Fruit fly (Drosophila melanogaster) whole organism, prepupa: Measurements from ENCODE around the gene Hex-A.

Experiments used
- Blimp-1 ChIP-seq: fragments of 200-800 bp; sonication (Bioruptor generic); optimal IDR thresholded peaks from 3 replicates; lab custom pipeline; 2017; ENCODE audit warnings: missing biosample characterization, missing genetic modification characterization, mild to moderate bottlenecking, moderate library complexity, missing genetic modification reagents
- CG10631 ChIP-seq: fragments of 200-800 bp; sonication (Bioruptor generic); optimal IDR thresholded peaks from 2 replicates; lab custom pipeline; 2016; ENCODE audit warnings: missing biosample characterization, missing genetic modification characterization
- CG11902 ChIP-seq: fragments of 200-800 bp; sonication (Bioruptor generic); optimal IDR thresholded peaks from 3 replicates; lab custom pipeline; 2016; ENCODE audit warnings: missing biosample characterization, missing genetic modification characterization
- CG15336 ChIP-seq: fragments of 200-800 bp; sonication (Bioruptor generic); IDR thresholded peaks from 2 replicates; pipeline ENCODE4 v1.3.6; 2022; ENCODE audit warnings: missing biosample characterization, missing genetic modification characterization
- CG1621 ChIP-seq: fragments of 200-800 bp; sonication (Bioruptor generic); optimal IDR thresholded peaks from 3 replicates; lab custom pipeline; 2018; ENCODE audit warnings: missing biosample characterization, mild to moderate bottlenecking, missing genetic modification characterization
- CG16779 ChIP-seq: fragments of 200-800 bp; sonication (Bioruptor generic); optimal IDR thresholded peaks from 3 replicates; lab custom pipeline; 2017; ENCODE audit warnings: missing biosample characterization, mild to moderate bottlenecking, missing genetic modification characterization
- CG3032 ChIP-seq: fragments of 200-800 bp; optimal IDR thresholded peaks from 2 replicates; lab custom pipeline; 2019; ENCODE audit warnings: missing biosample characterization, mild to moderate bottlenecking, missing genetic modification characterization, moderate library complexity
- CG31627 ChIP-seq: fragments of 200-800 bp; sonication (Bioruptor generic); optimal IDR thresholded peaks from 3 replicates; lab custom pipeline; 2016; ENCODE audit warnings: missing biosample characterization, missing genetic modification characterization
- CG32006 ChIP-seq: fragments of 200-800 bp; sonication (Bioruptor generic); optimal IDR thresholded peaks from 3 replicates; lab custom pipeline; 2017; ENCODE audit warnings: missing biosample characterization, mild to moderate bottlenecking, missing genetic modification characterization
- CG34406 ChIP-seq: fragments of 200-800 bp; sonication (Bioruptor generic); optimal IDR thresholded peaks from 3 replicates; lab custom pipeline; 2016; ENCODE audit warnings: missing biosample characterization, missing genetic modification characterization
- CG6163 ChIP-seq: fragments of 200-800 bp; sonication (Bioruptor generic); IDR thresholded peaks from 3 replicates; pipeline ENCODE4 v1.3.6; 2022; ENCODE audit warnings: missing biosample characterization, missing genetic modification characterization
- CG6276 ChIP-seq: fragments of 200-800 bp; sonication (Bioruptor generic); optimal IDR thresholded peaks from 2 replicates; lab custom pipeline; 2017; ENCODE audit warnings: missing biosample characterization, mild to moderate bottlenecking, missing genetic modification characterization
- CG6808 ChIP-seq: fragments of 200-800 bp; sonication (Bioruptor generic); optimal IDR thresholded peaks from 3 replicates; lab custom pipeline; 2017; ENCODE audit warnings: missing biosample characterization, missing genetic modification characterization, mild to moderate bottlenecking, moderate library complexity, missing genetic modification reagents
- CG8632 ChIP-seq: fragments of 200-800 bp; sonication (Bioruptor generic); optimal IDR thresholded peaks from 3 replicates; lab custom pipeline; 2016; ENCODE audit warnings: missing biosample characterization, missing genetic modification characterization
- CG9139 ChIP-seq: fragments of 200-800 bp; sonication (Bioruptor generic); optimal IDR thresholded peaks from 3 replicates; lab custom pipeline; 2017; ENCODE audit warnings: missing biosample characterization, mild to moderate bottlenecking, missing genetic modification characterization
- Eip78C ChIP-seq: fragments of 200-800 bp; sonication (Bioruptor generic); peaks from one replicate; lab custom pipeline; 2016; ENCODE audit warnings: missing biosample characterization, missing genetic modification characterization
- Hr38 ChIP-seq: sonication (Bioruptor generic); optimal IDR thresholded peaks from 2 replicates; lab custom pipeline; 2016; ENCODE audit warnings: missing biosample characterization, missing genetic modification characterization
- Hr39 ChIP-seq: fragments of 200-800 bp; sonication (Bioruptor generic); optimal IDR thresholded peaks from 2 replicates; lab custom pipeline; 2016; ENCODE audit warnings: missing biosample characterization, missing genetic modification characterization
- Hr4 ChIP-seq: fragments of 200-800 bp; sonication (Bioruptor generic); optimal IDR thresholded peaks from 3 replicates; lab custom pipeline; 2016; ENCODE audit warnings: missing biosample characterization, missing genetic modification characterization
- Lpt ChIP-seq: fragments of 200-800 bp; sonication (Bioruptor generic); optimal IDR thresholded peaks from 3 replicates; lab custom pipeline; 2016; ENCODE audit warnings: missing biosample characterization, missing genetic modification characterization
- Met ChIP-seq: fragments of 200-800 bp; sonication (Bioruptor generic); optimal IDR thresholded peaks from 3 replicates; lab custom pipeline; 2016; ENCODE audit warnings: missing biosample characterization, missing genetic modification characterization
- Smox ChIP-seq: fragments of 200-800 bp; sonication (Bioruptor generic); optimal IDR thresholded peaks from 3 replicates; lab custom pipeline; 2016; ENCODE audit warnings: missing biosample characterization, missing genetic modification characterization
- Sox102F ChIP-seq: fragments of 200-800 bp; sonication (Bioruptor generic); optimal IDR thresholded peaks from 2 replicates; lab custom pipeline; 2016; ENCODE audit warnings: missing biosample characterization, mild to moderate bottlenecking, missing genetic modification characterization
- Sox15 ChIP-seq: fragments of 200-800 bp; sonication (Bioruptor generic); optimal IDR thresholded peaks from 3 replicates; lab custom pipeline; 2016; ENCODE audit warnings: missing biosample characterization, missing genetic modification characterization
- achi ChIP-seq: fragments of 200-800 bp; sonication (Bioruptor generic); optimal IDR thresholded peaks from 3 replicates; lab custom pipeline; 2016; ENCODE audit warnings: missing biosample characterization, missing genetic modification characterization
- acj6 ChIP-seq: fragments of 200-800 bp; sonication (Bioruptor generic); optimal IDR thresholded peaks from 3 replicates; lab custom pipeline; 2016; ENCODE audit warnings: missing biosample characterization, missing genetic modification characterization
- dac ChIP-seq: fragments of 200-800 bp; sonication (Bioruptor generic); optimal IDR thresholded peaks from 2 replicates; lab custom pipeline; 2017; ENCODE audit warnings: missing biosample characterization, mild to moderate bottlenecking, missing genetic modification characterization
- dsx ChIP-seq: fragments of 200-800 bp; optimal IDR thresholded peaks from 3 replicates; lab custom pipeline; 2019; ENCODE audit warnings: missing biosample characterization, mild to moderate bottlenecking, missing genetic modification characterization, moderate library complexity; ENCODE audit not compliant: poor library complexity, severe bottlenecking
- eg ChIP-seq: fragments of 200-800 bp; sonication (Bioruptor generic); IDR thresholded peaks from 3 replicates; pipeline ENCODE4 v1.3.6; 2022; ENCODE audit warnings: missing biosample characterization, missing genetic modification characterization
- esn ChIP-seq: fragments of 200-800 bp; sonication (Bioruptor generic); optimal IDR thresholded peaks from 2 replicates; lab custom pipeline; 2016; ENCODE audit warnings: missing biosample characterization, mild to moderate bottlenecking, missing genetic modification characterization, moderate library complexity
- fd59A ChIP-seq: fragments of 200-800 bp; sonication (Bioruptor generic); optimal IDR thresholded peaks from 2 replicates; lab custom pipeline; 2017; ENCODE audit warnings: missing biosample characterization, mild to moderate bottlenecking, missing genetic modification characterization, missing genetic modification reagents
- fkh ChIP-seq: fragments of 200-800 bp; sonication (Bioruptor generic); optimal IDR thresholded peaks from 3 replicates; lab custom pipeline; 2017; ENCODE audit warnings: missing biosample characterization, mild to moderate bottlenecking, missing genetic modification characterization, moderate library complexity
- net ChIP-seq: fragments of 200-800 bp; sonication (Bioruptor generic); optimal IDR thresholded peaks from 3 replicates; lab custom pipeline; 2016; ENCODE audit warnings: missing biosample characterization, missing genetic modification characterization
- pdm3 ChIP-seq: fragments of 200-800 bp; sonication (Bioruptor generic); optimal IDR thresholded peaks from 3 replicates; lab custom pipeline; 2016; ENCODE audit warnings: missing biosample characterization, missing genetic modification characterization
- spab ChIP-seq: fragments of 200-800 bp; sonication (Bioruptor generic); optimal IDR thresholded peaks from 2 replicates; lab custom pipeline; 2017; ENCODE audit warnings: missing biosample characterization, mild to moderate bottlenecking, missing genetic modification characterization, missing genetic modification reagents
- ss ChIP-seq, 2 experiments: fragments of 200-800 bp; sonication (Bioruptor generic); optimal IDR thresholded peaks; 2 replicates in 1 of 2; 3 replicates in 1 of 2; lab custom pipeline; 2017 to 2018; ENCODE audit warnings: mild to moderate bottlenecking in 2 of 2, missing biosample characterization in 2 of 2, missing genetic modification characterization in 2 of 2, moderate library complexity in 1 of 2
- svp ChIP-seq: fragments of 200-800 bp; sonication (Bioruptor generic); peaks from one replicate; lab custom pipeline; 2016; ENCODE audit warnings: missing biosample characterization, missing genetic modification characterization
- topi ChIP-seq: fragments of 200-800 bp; sonication (Bioruptor generic); optimal IDR thresholded peaks from 3 replicates; lab custom pipeline; 2016; ENCODE audit warnings: missing biosample characterization, missing genetic modification characterization
- vri ChIP-seq: fragments of 200-800 bp; sonication (Bioruptor generic); optimal IDR thresholded peaks from 3 replicates; lab custom pipeline; 2016; ENCODE audit warnings: missing biosample characterization, mild to moderate bottlenecking, missing genetic modification characterization

Gene Hex-A

dm6 chrX:9576504-9577337, 8.8 kb upstream of the Hex-A start:
- TF ChIP-seq svp (peak; percentile 91), achi (no peak), fd59A (no peak), vri (GFP tag; lab: Kevin White, UChicago) (peak; percentile 49), Blimp-1 (GFP tag; lab: Kevin White, UChicago) (peak; percentile 70), Lpt (GFP tag; lab: Kevin White, UChicago) (no peak), CG10631 (GFP tag; lab: Kevin White, UChicago) (no peak), Hr4 (GFP tag; lab: Kevin White, UChicago) (no peak), Sox15 (GFP tag; lab: Kevin White, UChicago) (no peak), esn (GFP tag; lab: Kevin White, UChicago) (no peak), eg (GFP tag; lab: Robert Waterston, UW) (no peak), topi (GFP tag; lab: Kevin White, UChicago) (no peak), CG9139 (GFP tag; lab: Kevin White, UChicago) (no peak), Eip78C (peak; percentile 74), dsx (no peak), CG32006 (GFP tag; lab: Kevin White, UChicago) (no peak)

dm6 chrX:9577338-9577644, 8.2 kb upstream of the Hex-A start:
- no peak for TF ChIP-seq Sox102F (GFP tag; lab: Kevin White, UChicago)
- TF ChIP-seq CG31627 (GFP tag; lab: Kevin White, UChicago) = no peak
- no peak for TF ChIP-seq acj6 (GFP tag; lab: Kevin White, UChicago)
- no peak for TF ChIP-seq achi
- TF ChIP-seq CG6276 (GFP tag; lab: Kevin White, UChicago) = peak; percentile 17
- TF ChIP-seq CG8632 (GFP tag; lab: Kevin White, UChicago) = no peak
- no peak for TF ChIP-seq net (GFP tag; lab: Kevin White, UChicago)
- no peak for TF ChIP-seq fkh (GFP tag; lab: Kevin White, UChicago)
- no peak for TF ChIP-seq CG11902 (GFP tag; lab: Kevin White, UChicago)
- TF ChIP-seq CG16779 (tag; lab: Kevin White, UChicago) = no peak
- TF ChIP-seq CG1621 = no peak
- no peak for TF ChIP-seq spab (GFP tag; lab: Kevin White, UChicago)
- no peak for TF ChIP-seq Met
- no peak for TF ChIP-seq Hr4 (GFP tag; lab: Kevin White, UChicago)
- no peak for TF ChIP-seq dac
- no peak for TF ChIP-seq CG15336 (GFP tag; lab: Robert Waterston, UW)
- TF ChIP-seq pdm3 (GFP tag; lab: Kevin White, UChicago) = no peak
- no peak for TF ChIP-seq Hr38 (GFP tag; lab: Kevin White, UChicago)
- TF ChIP-seq ss (GFP tag; optimal IDR thresholded peaks at IDR 0.05; lab: Kevin White, UChicago) = peak; percentile 21 to 63
- TF ChIP-seq CG3032 (tag; lab: Kevin White, UChicago) = no peak
- no peak for TF ChIP-seq fd59A
- peak; percentile 35 for TF ChIP-seq CG6808 (GFP tag; lab: Kevin White, UChicago)
- no peak for TF ChIP-seq CG10631 (GFP tag; lab: Kevin White, UChicago)
- TF ChIP-seq vri (GFP tag; lab: Kevin White, UChicago) = peak; percentile 24
- no peak for TF ChIP-seq CG6163
- no peak for TF ChIP-seq Smox (GFP tag; lab: Kevin White, UChicago)
- no peak for TF ChIP-seq CG9139 (GFP tag; lab: Kevin White, UChicago)
- no peak for TF ChIP-seq Hr39
- TF ChIP-seq CG34406 = no peak
